Worm (Caenorhabditis elegans) whole organism, L4/young adult: ENCODE results near the gene T16G1.4.

ENCODE experiments used
- dao-5 ChIP-seq: sonication (generic microtip); optimal IDR thresholded peaks from 2 replicates; lab custom pipeline; 2016; ENCODE audit warnings: missing genotype, missing genetic modification characterization, moderate library complexity, missing compliant biosample characterization
- him-1 ChIP-seq: sonication (generic microtip); optimal IDR thresholded peaks from 2 replicates; lab custom pipeline; 2016; ENCODE audit warnings: missing genotype, missing genetic modification reagents, missing genetic modification characterization, missing compliant biosample characterization

- TF ChIP-seq dao-5 (tag; lab: Kevin White, UChicago) (no peak), him-1 (tag; lab: Kevin White, UChicago) (no peak)
Measured at ce11 chrV:12924128-12924527, 17.5 kb downstream of the T16G1.4 start, which contains the start of gene pqn-67.
